Fruit fly (Drosophila melanogaster): ENCODE data around the gene CG42266.

CG42266 gene

DNA sequence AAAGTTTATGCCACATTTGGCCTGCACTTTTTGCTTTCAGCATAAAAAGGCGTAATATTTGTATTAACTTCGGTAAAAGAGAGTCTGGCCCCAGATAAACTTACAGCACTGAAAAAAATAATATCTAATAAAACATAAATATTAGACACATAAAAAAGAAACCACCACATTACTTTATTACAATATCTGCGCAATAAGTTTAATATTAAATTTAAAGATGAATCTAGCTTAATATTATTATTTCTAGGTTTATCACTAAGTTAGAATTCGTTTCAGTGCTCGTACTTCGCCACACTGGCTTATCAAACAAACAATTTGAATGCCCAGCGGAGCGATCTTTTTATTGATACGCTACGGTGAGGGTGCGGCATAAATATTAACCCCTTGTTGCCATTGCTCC lies 17.7 kb upstream of the CG42266 start (continued):
- TF ChIP-seq CG8478 (optimal IDR thresholded peaks at IDR 0.05) = no peak
- TF ChIP-seq wor (GFP tag; IDR thresholded peaks at IDR 0.05) = no peak
- TF ChIP-seq CG17568 (GFP tag; optimal IDR thresholded peaks at IDR 0.05) = no peak
- no peak for TF ChIP-seq CG7786 (GFP tag; optimal IDR thresholded peaks at IDR 0.05)
- TF ChIP-seq tgo (GFP tag; IDR thresholded peaks at IDR 0.05) = peak; percentile 41; the same call in 1 of the 3 replicates
- TF ChIP-seq jigr1 (GFP tag; IDR thresholded peaks at IDR 0.05) = no peak
- TF ChIP-seq Dbx (GFP tag; IDR thresholded peaks at IDR 0.05) = no peak
- no peak for TF ChIP-seq Six4 (GFP tag; optimal IDR thresholded peaks at IDR 0.05)
- no peak for TF ChIP-seq CG11398 (GFP tag; optimal IDR thresholded peaks at IDR 0.05)
- TF ChIP-seq Usf (GFP tag; optimal IDR thresholded peaks at IDR 0.05) = no peak
- no peak for TF ChIP-seq Elba2 (GFP tag; optimal IDR thresholded peaks at IDR 0.05)
- peak; percentile 59 for TF ChIP-seq CG12391 (tag; optimal IDR thresholded peaks at IDR 0.05)
- no peak for TF ChIP-seq Camta (GFP tag; optimal IDR thresholded peaks at IDR 0.05)
- TF ChIP-seq hb (GFP tag; IDR thresholded peaks at IDR 0.05; ENCODE audit: partially characterized antibody) = no peak
- TF ChIP-seq Side (GFP tag; optimal IDR thresholded peaks at IDR 0.05) = no peak
- no peak for TF ChIP-seq CG4730 (GFP tag; IDR thresholded peaks at IDR 0.05)
- TF ChIP-seq HLH54F (GFP tag; optimal IDR thresholded peaks at IDR 0.05) = no peak
- TF ChIP-seq aop (GFP tag; IDR thresholded peaks at IDR 0.05) = no peak
- TF ChIP-seq Rx (GFP tag; IDR thresholded peaks at IDR 0.05) = no peak
- no peak for TF ChIP-seq CG9932 (GFP tag; IDR thresholded peaks at IDR 0.05)
- no peak for TF ChIP-seq MESR4 (GFP tag; optimal IDR thresholded peaks at IDR 0.05)
- no peak for TF ChIP-seq CG11723 (GFP tag; optimal IDR thresholded peaks at IDR 0.05)
- TF ChIP-seq danr (GFP tag; IDR thresholded peaks at IDR 0.05) = no peak
- no peak for TF ChIP-seq CG12659 (GFP tag; optimal IDR thresholded peaks at IDR 0.05)
- no peak for TF ChIP-seq gro (GFP tag; optimal IDR thresholded peaks at IDR 0.05)
- no peak for TF ChIP-seq zfh2 (GFP tag; optimal IDR thresholded peaks at IDR 0.05)
- no peak for TF ChIP-seq eyg (GFP tag; optimal IDR thresholded peaks at IDR 0.05)
- TF ChIP-seq dpn (GFP tag; optimal IDR thresholded peaks at IDR 0.05) = no peak
- TF ChIP-seq tx (GFP tag; optimal IDR thresholded peaks at IDR 0.05) = no peak
- TF ChIP-seq CG10959 (GFP tag; IDR thresholded peaks at IDR 0.05) = no peak
- TF ChIP-seq kah (GFP tag; optimal IDR thresholded peaks at IDR 0.05) = no peak
- peak; percentile 11 for TF ChIP-seq HHEX (GFP tag; optimal IDR thresholded peaks at IDR 0.05)
- TF ChIP-seq zfh1 (GFP tag; IDR thresholded peaks at IDR 0.05) = no peak
- TF ChIP-seq Ravus (GFP tag; IDR thresholded peaks at IDR 0.05) = no peak
- TF ChIP-seq tio (GFP tag; optimal IDR thresholded peaks at IDR 0.05) = peak; percentile 13
- TF ChIP-seq yki (optimal IDR thresholded peaks at IDR 0.05) = no peak
- TF ChIP-seq ranshi (GFP tag; IDR thresholded peaks at IDR 0.05) = no peak
- no peak for TF ChIP-seq Meics (GFP tag; optimal IDR thresholded peaks at IDR 0.05)
- no peak for TF ChIP-seq insv (GFP tag; optimal IDR thresholded peaks at IDR 0.05)
- no peak for TF ChIP-seq Sry-β (GFP tag; optimal IDR thresholded peaks at IDR 0.05)
- TF ChIP-seq Lim3 (GFP tag; IDR thresholded peaks at IDR 0.05) = no peak
- no peak for TF ChIP-seq CG8765 (GFP tag; IDR thresholded peaks at IDR 0.05)
- no peak for TF ChIP-seq bbx (GFP tag; IDR thresholded peaks at IDR 0.05; ENCODE audit: partially characterized antibody)
- TF ChIP-seq Lhr (GFP tag; optimal IDR thresholded peaks at IDR 0.05) = no peak
- no peak for TF ChIP-seq CG5245 (GFP tag; optimal IDR thresholded peaks at IDR 0.05)
- no peak for TF ChIP-seq CG1233 (GFP tag; optimal IDR thresholded peaks at IDR 0.05)
- TF ChIP-seq CG1529 (GFP tag; optimal IDR thresholded peaks at IDR 0.05) = no peak
- 0 out of 3 replicates have a peak, but pooled peaks have one; percentile 7 for TF ChIP-seq ase (GFP tag; IDR thresholded peaks at IDR 0.05)
- peak; percentile 16 for TF ChIP-seq CoRest (tag; optimal IDR thresholded peaks at IDR 0.05)
- no peak for TF ChIP-seq Nf-YB (GFP tag; optimal IDR thresholded peaks at IDR 0.05)
- no peak for TF ChIP-seq CG16815 (GFP tag; optimal IDR thresholded peaks at IDR 0.05)
- TF ChIP-seq crp (GFP tag; optimal IDR thresholded peaks at IDR 0.05) = no peak
- TF ChIP-seq ara (GFP tag; IDR thresholded peaks at IDR 0.05) = peak; percentile 43; the same call in 1 of the 2 replicates
- no peak for TF ChIP-seq klu (GFP tag; IDR thresholded peaks at IDR 0.05)

Measured in whole organism, embryonic.